Fruit fly (Drosophila melanogaster) whole organism, adult: Measurements from ENCODE around the gene Rab3-GAP.

Experiments
- CG33017 ChIP-seq: fragments of 200-800 bp; sonication (Bioruptor generic); optimal IDR thresholded peaks from 2 replicates; lab custom pipeline; 2018; ENCODE audit warnings: missing biosample characterization, mild to moderate bottlenecking, missing genetic modification characterization, moderate library complexity
- CG5204 ChIP-seq: fragments of 200-800 bp; sonication (Bioruptor generic); optimal IDR thresholded peaks from 2 replicates; lab custom pipeline; 2016; ENCODE audit warnings: missing biosample characterization, missing genetic modification characterization
- CG7045 ChIP-seq: fragments of 200-800 bp; sonication (Bioruptor generic); optimal IDR thresholded peaks from 2 replicates; lab custom pipeline; 2017; ENCODE audit warnings: missing biosample characterization, mild to moderate bottlenecking, missing genetic modification characterization
- Crg-1 ChIP-seq: fragments of 200-800 bp; sonication (Bioruptor generic); optimal IDR thresholded peaks from 2 replicates; lab custom pipeline; 2016; ENCODE audit warnings: missing biosample characterization, missing genetic modification characterization
- Hr96 ChIP-seq: fragments of 200-800 bp; sonication (Bioruptor generic); optimal IDR thresholded peaks from 2 replicates; lab custom pipeline; 2016; ENCODE audit warnings: missing biosample characterization, missing genetic modification characterization
- bab1 ChIP-seq: fragments of 200-800 bp; sonication (Bioruptor generic); optimal IDR thresholded peaks from 3 replicates; lab custom pipeline; 2019; ENCODE audit warnings: missing biosample characterization, mild to moderate bottlenecking, missing genetic modification characterization, moderate library complexity
- kay ChIP-seq: fragments of 200-800 bp; sonication (Bioruptor generic); peaks from one replicate; lab custom pipeline; 2016; ENCODE audit warnings: missing biosample characterization, missing genetic modification characterization, borderline replicate concordance
- ovo ChIP-seq: fragments of 200-800 bp; sonication (Bioruptor generic); optimal IDR thresholded peaks from 2 replicates; lab custom pipeline; 2016; ENCODE audit warnings: missing biosample characterization, missing genetic modification characterization

dm6 chr2L:12021193-12021592 lies 41.8 kb downstream of the Rab3-GAP start:
- TF ChIP-seq CG5204 (GFP tag; lab: Kevin White, UChicago) = no peak
- TF ChIP-seq Hr96 (GFP tag; lab: Kevin White, UChicago) = no peak
- TF ChIP-seq kay (GFP tag; lab: Kevin White, UChicago) = peak; percentile 63
- TF ChIP-seq CG7045 (GFP tag; lab: Kevin White, UChicago) = peak; percentile 22
- TF ChIP-seq ovo = peak; percentile 66
- TF ChIP-seq bab1 (GFP tag; lab: Kevin White, UChicago) = no peak
- TF ChIP-seq Crg-1 (GFP tag; lab: Kevin White, UChicago) = peak; percentile 77
- TF ChIP-seq CG33017 (tag; lab: Kevin White, UChicago) = peak; percentile 8
